Fruit fly (Drosophila melanogaster) S2 (cell line): ENCODE measurements around the gene CG4733.

Experiments
- CG8478 ChIP-seq: fragments of >200 bp; optimal IDR thresholded peaks from 2 replicates; lab custom pipeline; 2018
- CTCF ChIP-seq, 2 experiments: fragments of >200 bp; optimal IDR thresholded peaks; 2 replicates each; lab custom pipeline; 2018

dm6 chr3R:19902926-19903739, 12.6 kb downstream of the CG4733 start, which contains the start of gene ClpX:
- TF ChIP-seq CG8478 (lab: Kevin White, UChicago) (no peak), CTCF (optimal IDR thresholded peaks at IDR 0.05; lab: Kevin White, UChicago) (no peak)
